Fruit fly (Drosophila melanogaster): ENCODE measurements around the gene CG43330.

CG43330 gene

DNA sequence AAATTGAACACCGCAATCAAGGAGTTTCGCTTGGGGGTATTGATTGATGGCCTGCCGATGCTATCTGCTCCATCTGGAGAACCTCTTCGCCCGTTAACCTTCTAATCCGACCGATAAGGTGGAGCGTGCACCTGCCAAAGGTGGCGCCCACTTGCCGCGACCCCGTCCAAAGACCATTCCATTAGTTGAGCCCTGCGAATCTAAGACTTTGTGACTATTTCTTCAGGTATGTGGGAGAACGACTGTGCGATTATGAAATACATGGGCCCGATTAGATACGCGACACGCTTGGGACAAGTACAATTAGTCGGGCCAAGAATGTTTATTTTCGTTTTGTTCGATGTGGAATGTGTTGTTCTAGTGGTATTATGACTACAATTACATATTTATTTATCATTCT is 46.0 kb downstream of the CG43330 start (continued):
- TF ChIP-seq mirr (GFP tag; optimal IDR thresholded peaks at IDR 0.05), result peak; percentile 89
- TF ChIP-seq Med (GFP tag), result peak; percentile 10
- TF ChIP-seq CG9817 (tag; optimal IDR thresholded peaks at IDR 0.05), result no peak

DNA sequence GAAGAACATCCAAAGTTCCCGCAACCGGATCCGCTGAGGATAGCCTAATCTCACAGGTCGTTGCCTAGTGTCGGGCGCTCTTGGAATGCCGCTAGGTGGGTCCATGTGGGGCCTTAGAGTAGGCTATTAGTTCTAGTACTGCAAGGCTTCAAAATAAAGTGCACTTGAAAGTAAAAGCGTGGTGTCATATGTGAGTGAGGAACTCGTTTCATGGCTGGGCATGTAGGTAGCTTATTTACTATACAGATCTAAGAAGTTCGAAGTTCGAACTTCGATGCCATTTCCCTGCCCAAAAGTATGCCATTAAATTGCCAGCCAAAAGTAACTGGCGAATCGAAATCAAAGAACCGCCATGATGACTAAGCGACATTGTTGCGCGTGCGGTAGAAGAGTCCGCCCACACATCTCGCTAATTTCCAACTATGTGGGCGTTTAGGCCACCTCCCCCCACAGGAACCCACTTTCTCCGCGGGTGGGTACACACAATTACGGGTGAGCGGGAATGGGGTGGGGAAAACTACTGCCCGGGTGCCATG is 48.2 kb downstream of the CG43330 start:
- TF ChIP-seq CG17612 (GFP tag; IDR thresholded peaks at IDR 0.05) (peak; percentile 34; the same call in 1 of the 2 replicates), sr (GFP tag; IDR thresholded peaks at IDR 0.05) (0 out of 3 replicates have a peak, but pooled peaks have one; percentile 9), CG8478 (optimal IDR thresholded peaks at IDR 0.05) (peak; percentile 74), fd96Cb (tag; optimal IDR thresholded peaks at IDR 0.05) (no peak), lola (GFP tag; optimal IDR thresholded peaks at IDR 0.05) (peak in 1 of 3 experiments; percentile 14), jumu (GFP tag; optimal IDR thresholded peaks at IDR 0.05) (no peak), Nf-YC (tag; optimal IDR thresholded peaks at IDR 0.05) (peak; percentile 31), zen (tag; optimal IDR thresholded peaks at IDR 0.05) (no peak), MBD-R2 (GFP tag; IDR thresholded peaks at IDR 0.05) (no peak), CG10543 (GFP tag; optimal IDR thresholded peaks at IDR 0.05) (no peak), Jarid2 (GFP tag; optimal IDR thresholded peaks at IDR 0.05) (no peak), Blimp-1 (GFP tag; optimal IDR thresholded peaks at IDR 0.05) (peak; percentile 75), Med (GFP tag) (peak; percentile 25), CG8290 (GFP tag; optimal IDR thresholded peaks at IDR 0.05) (no peak), CG8290 (tag; optimal IDR thresholded peaks at IDR 0.05) (peak in 1 of 2 experiments; percentile 48), sd (tag; optimal IDR thresholded peaks at IDR 0.05) (peak; percentile 13), Tbp (GFP tag; optimal IDR thresholded peaks at IDR 0.05) (no peak), CG32772 (GFP tag; IDR thresholded peaks at IDR 0.05) (no peak), pb (GFP tag; optimal IDR thresholded peaks at IDR 0.05) (no peak), kay (GFP tag; optimal IDR thresholded peaks at IDR 0.05) (peak; percentile 23), gem (tag; optimal IDR thresholded peaks at IDR 0.05) (no peak), CG16863 (GFP tag; optimal IDR thresholded peaks at IDR 0.05) (no peak), Nf-YB (GFP tag; optimal IDR thresholded peaks at IDR 0.05) (peak; percentile 25), HmgZ (tag; optimal IDR thresholded peaks at IDR 0.05) (peak; percentile 29), CG8765 (GFP tag; IDR thresholded peaks at IDR 0.05) (no peak), CG12236 (GFP tag; optimal IDR thresholded peaks at IDR 0.05) (no peak), pita (GFP tag; optimal IDR thresholded peaks at IDR 0.05) (no peak), Hr78 (GFP tag; optimal IDR thresholded peaks at IDR 0.05) (peak in 1 of 2 experiments; percentile 13)

DNA sequence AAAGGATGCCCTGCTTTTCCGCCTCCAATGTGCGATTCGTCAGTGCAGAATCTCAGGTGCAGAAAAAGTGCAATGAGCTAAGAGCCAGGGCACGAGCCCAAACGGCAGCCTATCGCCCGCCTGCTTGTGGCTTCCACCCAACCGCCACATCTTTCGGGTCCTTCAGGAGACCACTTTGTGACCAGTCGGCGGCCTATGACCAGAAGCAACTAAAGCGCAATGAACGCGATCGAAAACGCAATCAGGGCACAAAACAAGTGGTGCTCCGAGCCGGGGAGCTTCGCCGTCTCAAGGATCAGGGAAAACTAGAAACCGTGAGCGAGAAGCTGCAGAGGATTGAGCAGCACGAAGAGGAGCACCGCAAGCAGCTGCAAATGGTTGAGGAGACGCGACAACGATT is 49.9 kb downstream of the CG43330 start, which contains the start of gene CG11449:
Gene CG11449, plus strand, starts transcription at position 6 of the 400 bp plus-strand sequence.
- no peak for TF ChIP-seq crp (GFP tag; optimal IDR thresholded peaks at IDR 0.05)
- peak; percentile 21 for TF ChIP-seq CG8478 (optimal IDR thresholded peaks at IDR 0.05)
- no peak for TF ChIP-seq Taf1 (GFP tag; IDR thresholded peaks at IDR 0.05)
- TF ChIP-seq CG18619 (GFP tag; optimal IDR thresholded peaks at IDR 0.05), result no peak
- no peak for TF ChIP-seq HHEX (GFP tag; optimal IDR thresholded peaks at IDR 0.05)
- TF ChIP-seq H15 (GFP tag; IDR thresholded peaks at IDR 0.05), result no peak
- peak; percentile 90 for TF ChIP-seq Ets65A (GFP tag)
